Worm (Caenorhabditis elegans) whole organism, young adult: ENCODE measurements around the gene col-83.

Experiments
- F10E7.11 ChIP-seq: sonication (generic microtip); optimal IDR thresholded peaks from 2 replicates; lab custom pipeline; 2017; ENCODE audit warnings: mild to moderate bottlenecking, missing genetic modification characterization, moderate library complexity, missing compliant biosample characterization
- F39B2.1 ChIP-seq: fragments of 200-800 bp; sonication (Bioruptor generic); IDR thresholded peaks from 2 replicates; pipeline ENCODE4 v1.3.6; 2022; ENCODE audit warnings: missing genetic modification reagents, missing genetic modification characterization, missing compliant biosample characterization
- F49E8.2 ChIP-seq: sonication (generic microtip); optimal IDR thresholded peaks from 3 replicates; lab custom pipeline; 2017; ENCODE audit warnings: missing genetic modification characterization, mild to moderate bottlenecking, missing compliant biosample characterization, antibody characterized with exemption, moderate library complexity; ENCODE audit not compliant: insufficient read depth
- F52B5.7 ChIP-seq: sonication (generic microtip); optimal IDR thresholded peaks from 2 replicates; lab custom pipeline; 2016; ENCODE audit warnings: mild to moderate bottlenecking, missing genetic modification characterization, missing compliant biosample characterization
- K12H6.12 ChIP-seq: fragments of 200-800 bp; sonication (Bioruptor generic); optimal IDR thresholded peaks from 2 replicates; lab custom pipeline; 2018; ENCODE audit warnings: mild to moderate bottlenecking, missing genetic modification characterization, missing compliant biosample characterization
- T26A5.8 ChIP-seq: sonication (generic microtip); optimal IDR thresholded peaks from 2 replicates; lab custom pipeline; 2016; ENCODE audit warnings: missing genetic modification characterization, missing compliant biosample characterization
- Y56A3A.18 ChIP-seq: fragments of 200-800 bp; sonication (Bioruptor generic); IDR thresholded peaks from 2 replicates; pipeline ENCODE4 v1.3.6; 2022; ENCODE audit warnings: missing genetic modification reagents, missing genetic modification characterization, missing compliant biosample characterization
- Y67H2A.10 ChIP-seq: fragments of 200-800 bp; sonication (Bioruptor generic); conservative IDR thresholded peaks from 2 replicates; pipeline ENCODE4 v1.3.6; 2022; ENCODE audit warnings: missing genetic modification reagents, missing genetic modification characterization, missing compliant biosample characterization
- Y95B8A.8 ChIP-seq: fragments of 200-800 bp; sonication (Bioruptor generic); IDR thresholded peaks from 2 replicates; pipeline ENCODE4 v1.3.6; 2022; ENCODE audit warnings: missing genetic modification reagents, missing genetic modification characterization, missing compliant biosample characterization
- ama-1 ChIP-seq, 3 experiments: fragments of 150-350 bp in 1 of 3; sonication (generic microtip) in 2 of 3; optimal IDR thresholded peaks; 2 replicates each; lab custom pipeline; 2014 to 2018; ENCODE audit warnings: missing biosample characterization in 2 of 3, missing genetic modification characterization in 2 of 3, missing genetic modification reagents in 2 of 3
- atf-7 ChIP-seq: sonication (generic microtip); optimal IDR thresholded peaks from 2 replicates; lab custom pipeline; 2017; ENCODE audit warnings: mild to moderate bottlenecking, missing genetic modification characterization, missing compliant biosample characterization
- athp-1 ChIP-seq: sonication (generic microtip); optimal IDR thresholded peaks from 2 replicates; lab custom pipeline; 2017; ENCODE audit warnings: mild to moderate bottlenecking, missing genetic modification characterization, missing compliant biosample characterization
- attf-3 ChIP-seq: fragments of 200-800 bp; sonication (Bioruptor generic); conservative IDR thresholded peaks from 2 replicates; pipeline ENCODE4 v1.3.6; 2022; ENCODE audit warnings: missing genetic modification reagents, missing genetic modification characterization, missing compliant biosample characterization
- bed-2 ChIP-seq: fragments of 200-800 bp; sonication (Bioruptor generic); IDR thresholded peaks from 2 replicates; pipeline ENCODE4 v1.3.6; 2022; ENCODE audit warnings: missing genetic modification reagents, missing genetic modification characterization, missing compliant biosample characterization
- cebp-1 ChIP-seq, 2 experiments: fragments of 200-800 bp in 1 of 2; sonication (Bioruptor generic) in 1 of 2; sonication (generic microtip) in 1 of 2; IDR thresholded peaks in 1 of 2; optimal IDR thresholded peaks in 1 of 2; 2 replicates each; pipeline versions ENCODE4 v1.3.6 to Lab custom; 2017 to 2022; ENCODE audit warnings: missing compliant biosample characterization in 2 of 2, missing genetic modification characterization in 2 of 2, mild to moderate bottlenecking in 1 of 2, missing genetic modification reagents in 1 of 2, moderate library complexity in 1 of 2
- ceh-100 ChIP-seq: fragments of 200-800 bp; sonication (Bioruptor generic); IDR thresholded peaks from 2 replicates; pipeline ENCODE4 v1.3.6; 2022; ENCODE audit warnings: missing genetic modification reagents, missing genetic modification characterization, missing compliant biosample characterization
- ceh-27 ChIP-seq: fragments of 200-800 bp; sonication (Bioruptor generic); optimal IDR thresholded peaks from 2 replicates; lab custom pipeline; 2018; ENCODE audit warnings: mild to moderate bottlenecking, missing genetic modification characterization, moderate library complexity, missing compliant biosample characterization
- ceh-40 ChIP-seq: fragments of 200-800 bp; sonication (Bioruptor generic); IDR thresholded peaks from 2 replicates; pipeline ENCODE4 v1.3.6; 2022; ENCODE audit warnings: missing genetic modification characterization, missing compliant biosample characterization
- ceh-79 ChIP-seq: sonication (generic microtip); optimal IDR thresholded peaks from 2 replicates; lab custom pipeline; 2017; ENCODE audit warnings: mild to moderate bottlenecking, missing genetic modification characterization, missing compliant biosample characterization
- efl-1 ChIP-seq: fragments of 150-350 bp; optimal IDR thresholded peaks from 2 replicates; lab custom pipeline; 2014; ENCODE audit warnings: missing biosample characterization, missing genetic modification reagents, missing genetic modification characterization
- ekl-4 ChIP-seq: fragments of 200-800 bp; sonication (Bioruptor generic); IDR thresholded peaks from 2 replicates; pipeline ENCODE4 v1.3.6; 2022; ENCODE audit warnings: missing genetic modification reagents, missing genetic modification characterization, missing compliant biosample characterization
- gei-17 ChIP-seq: fragments of 200-800 bp; sonication (Bioruptor generic); optimal IDR thresholded peaks from 2 replicates; lab custom pipeline; 2018; ENCODE audit warnings: mild to moderate bottlenecking, missing genetic modification characterization, missing compliant biosample characterization
- hlh-26 ChIP-seq: fragments of 200-800 bp; sonication (Bioruptor generic); conservative IDR thresholded peaks from 2 replicates; pipeline ENCODE4 v1.3.6; 2022; ENCODE audit warnings: missing genetic modification reagents, missing genetic modification characterization, missing compliant biosample characterization
- hmg-1.2 ChIP-seq: fragments of 200-800 bp; sonication (Bioruptor generic); IDR thresholded peaks from 2 replicates; pipeline ENCODE4 v1.3.6; 2022; ENCODE audit warnings: missing genetic modification reagents, missing genetic modification characterization, missing compliant biosample characterization
- hmg-20 ChIP-seq: fragments of 200-800 bp; sonication (Bioruptor generic); IDR thresholded peaks from 2 replicates; pipeline ENCODE4 v1.3.6; 2022; ENCODE audit warnings: missing genetic modification reagents, missing genetic modification characterization, missing compliant biosample characterization
- let-607 ChIP-seq, 2 experiments: fragments of 200-800 bp in 1 of 2; sonication (Bioruptor generic) in 1 of 2; sonication (generic microtip) in 1 of 2; optimal IDR thresholded peaks; 2 replicates each; lab custom pipeline; 2016 to 2018; ENCODE audit warnings: mild to moderate bottlenecking in 2 of 2, missing compliant biosample characterization in 2 of 2, missing genetic modification characterization in 2 of 2, moderate library complexity in 2 of 2, missing genotype in 1 of 2
- lin-26 ChIP-seq: fragments of 200-800 bp; sonication (Bioruptor generic); IDR thresholded peaks from 2 replicates; pipeline ENCODE4 v1.3.6; 2022; ENCODE audit warnings: missing genetic modification reagents, missing genetic modification characterization, missing compliant biosample characterization
- madf-10 ChIP-seq: sonication (generic microtip); optimal IDR thresholded peaks from 2 replicates; lab custom pipeline; 2016; ENCODE audit warnings: mild to moderate bottlenecking, missing genetic modification characterization, missing compliant biosample characterization
- madf-3 ChIP-seq: fragments of 200-800 bp; sonication (Bioruptor generic); IDR thresholded peaks from 2 replicates; pipeline ENCODE4 v1.3.6; 2022; ENCODE audit warnings: missing genetic modification reagents, missing genetic modification characterization, missing compliant biosample characterization
- mel-28 ChIP-seq: sonication (generic microtip); optimal IDR thresholded peaks from 2 replicates; lab custom pipeline; 2016; ENCODE audit warnings: borderline replicate concordance, mild to moderate bottlenecking, missing genetic modification characterization, missing compliant biosample characterization
- nfya-1 ChIP-seq: sonication (generic microtip); optimal IDR thresholded peaks from 2 replicates; lab custom pipeline; 2017; ENCODE audit warnings: antibody characterized with exemption, missing compliant biosample characterization, missing genetic modification characterization, borderline replicate concordance; ENCODE audit not compliant: insufficient read depth
- nhr-27 ChIP-seq: fragments of 200-800 bp; sonication (Bioruptor generic); optimal IDR thresholded peaks from 2 replicates; lab custom pipeline; 2018; ENCODE audit warnings: mild to moderate bottlenecking, missing genetic modification characterization, moderate library complexity, missing compliant biosample characterization
- nhr-90 ChIP-seq: sonication (generic microtip); optimal IDR thresholded peaks from 2 replicates; lab custom pipeline; 2016; ENCODE audit warnings: missing genotype, mild to moderate bottlenecking, missing genetic modification characterization, missing compliant biosample characterization
- pbrm-1 ChIP-seq: fragments of 200-800 bp; sonication (Bioruptor generic); IDR thresholded peaks from 2 replicates; pipeline ENCODE4 v1.3.6; 2022; ENCODE audit warnings: missing genetic modification reagents, missing genetic modification characterization, missing compliant biosample characterization
- pha-4 ChIP-seq: fragments of 150-350 bp; sonication (generic microtip); optimal IDR thresholded peaks from 2 replicates; lab custom pipeline; 2014; ENCODE audit warnings: missing biosample characterization, missing genetic modification reagents, missing genetic modification characterization
- rcor-1 ChIP-seq: fragments of 200-800 bp; sonication (Bioruptor generic); IDR thresholded peaks from 2 replicates; pipeline ENCODE4 v1.3.6; 2022; ENCODE audit warnings: missing genetic modification reagents, missing genetic modification characterization, missing compliant biosample characterization
- sdz-38 ChIP-seq: sonication (generic microtip); optimal IDR thresholded peaks from 2 replicates; lab custom pipeline; 2016; ENCODE audit warnings: missing genotype, missing genetic modification characterization, missing compliant biosample characterization
- sea-2 ChIP-seq: fragments of 200-800 bp; sonication (Bioruptor generic); IDR thresholded peaks from 2 replicates; pipeline ENCODE4 v1.3.6; 2022; ENCODE audit warnings: missing genetic modification characterization, missing compliant biosample characterization
- snpc-3.4 ChIP-seq: sonication (generic microtip); optimal IDR thresholded peaks from 2 replicates; lab custom pipeline; 2017; ENCODE audit warnings: missing genetic modification characterization, mild to moderate bottlenecking, missing compliant biosample characterization, antibody characterized with exemption, moderate library complexity, missing genotype, missing genetic modification reagents
- tbp1 ChIP-seq: fragments of 200-800 bp; sonication (Bioruptor generic); optimal IDR thresholded peaks from 2 replicates; lab custom pipeline; 2018; ENCODE audit warnings: mild to moderate bottlenecking, missing genetic modification characterization, missing compliant biosample characterization
- unc-130 ChIP-seq: sonication (generic microtip); optimal IDR thresholded peaks from 2 replicates; lab custom pipeline; 2016; ENCODE audit warnings: missing genetic modification reagents, missing genetic modification characterization, missing compliant biosample characterization
- unc-62 ChIP-seq: fragments of 150-350 bp; optimal IDR thresholded peaks from 2 replicates; lab custom pipeline; 2014; ENCODE audit warnings: missing biosample characterization, missing genetic modification reagents, missing genetic modification characterization
- xnd-1 ChIP-seq: sonication (generic microtip); optimal IDR thresholded peaks from 2 replicates; lab custom pipeline; 2016; ENCODE audit warnings: missing genotype, missing genetic modification reagents, missing genetic modification characterization, missing compliant biosample characterization
- zim-3 ChIP-seq: sonication (generic microtip); optimal IDR thresholded peaks from 2 replicates; lab custom pipeline; 2017; ENCODE audit warnings: mild to moderate bottlenecking, missing genetic modification characterization, moderate library complexity, missing compliant biosample characterization
- ztf-25 ChIP-seq: fragments of 200-800 bp; sonication (Bioruptor generic); IDR thresholded peaks from 2 replicates; pipeline ENCODE4 v1.3.6; 2022; ENCODE audit warnings: missing genetic modification reagents, missing genetic modification characterization, missing compliant biosample characterization
- ztf-26 ChIP-seq: sonication (generic microtip); optimal IDR thresholded peaks from 2 replicates; lab custom pipeline; 2017; ENCODE audit warnings: missing genetic modification characterization, missing compliant biosample characterization
- ztf-28 ChIP-seq: fragments of 200-800 bp; sonication (Bioruptor generic); IDR thresholded peaks from 2 replicates; pipeline ENCODE4 v1.3.6; 2022; ENCODE audit warnings: missing genetic modification reagents, missing genetic modification characterization, missing compliant biosample characterization
- ztf-3 ChIP-seq: fragments of 200-800 bp; sonication (Bioruptor generic); optimal IDR thresholded peaks from 2 replicates; lab custom pipeline; 2018; ENCODE audit warnings: mild to moderate bottlenecking, missing genetic modification characterization, missing compliant biosample characterization

The col-83 gene

DNA sequence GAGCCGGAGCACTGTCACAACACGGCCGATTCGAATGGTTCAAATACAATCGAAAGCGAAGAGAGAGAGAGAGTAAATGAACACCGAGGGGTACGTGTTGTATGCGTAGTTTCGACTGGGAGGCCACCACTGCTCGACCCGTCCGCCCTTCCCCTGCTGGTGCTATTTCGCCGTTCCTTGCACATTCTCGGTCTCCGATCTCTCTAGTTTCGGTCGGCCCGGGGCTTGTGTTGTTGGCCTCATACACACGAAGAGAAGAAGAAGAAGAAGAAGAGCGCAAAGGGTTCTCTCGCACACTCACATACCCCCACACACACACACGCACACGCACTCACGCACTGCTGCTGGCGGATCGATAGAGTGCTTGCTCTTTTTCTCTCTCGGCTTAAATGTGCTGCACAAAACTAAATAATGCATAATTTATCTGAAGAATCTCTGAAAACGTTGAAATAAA, 2.9 kb downstream of the col-83 start (continued):
- TF ChIP-seq efl-1 (GFP tag; lab: Kevin White, UChicago) (no peak), unc-62 (no peak), rcor-1 (GFP tag; lab: Robert Waterston, UW) (peak; percentile 23; the same call in 1 of the 2 replicates), gei-17 (GFP tag; lab: Kevin White, UChicago) (peak; percentile 5), attf-3 (no peak), xnd-1 (tag; lab: Kevin White, UChicago) (no peak), hmg-1.2 (GFP tag; lab: Robert Waterston, UW) (peak; percentile 56), F52B5.7 (tag; lab: Kevin White, UChicago) (no peak), nfya-1 (tag; lab: Kevin White, UChicago) (no peak), bed-2 (GFP tag; lab: Robert Waterston, UW) (no peak), madf-3 (GFP tag; lab: Robert Waterston, UW) (no peak), sdz-38 (no peak), atf-7 (tag; lab: Kevin White, UChicago) (peak; percentile 4), ekl-4 (GFP tag; lab: Robert Waterston, UW) (0 out of 2 replicates have a peak, but pooled peaks have one; percentile 32), ztf-25 (no peak), F10E7.11 (tag; lab: Kevin White, UChicago) (no peak), F49E8.2 (tag; lab: Kevin White, UChicago) (no peak), Y56A3A.18 (peak; percentile 65; the same call in 1 of the 2 replicates), K12H6.12 (tag; lab: Kevin White, UChicago) (peak; percentile 74), zim-3 (no peak), unc-130 (GFP tag; lab: Kevin White, UChicago) (no peak), snpc-3.4 (tag; lab: Kevin White, UChicago) (no peak), hmg-20 (GFP tag; lab: Robert Waterston, UW) (no peak), pha-4 (no peak), ceh-40 (GFP tag; lab: Robert Waterston, UW) (no peak), tbp1 (GFP tag; lab: Kevin White, UChicago) (peak; percentile 52), ceh-27 (GFP tag; lab: Kevin White, UChicago) (peak; percentile 66), cebp-1 (GFP tag; IDR thresholded peaks at IDR 0.05; lab: Robert Waterston, UW) (no peak), cebp-1 (tag; optimal IDR thresholded peaks at IDR 0.05; lab: Kevin White, UChicago) (peak; percentile 80), madf-10 (tag; lab: Kevin White, UChicago) (peak; percentile 26), athp-1 (peak; percentile 14), nhr-27 (no peak), ztf-3 (no peak), mel-28 (tag; lab: Kevin White, UChicago) (no peak), ztf-26 (peak; percentile 22), let-607 (tag; optimal IDR thresholded peaks at IDR 0.05; lab: Kevin White, UChicago) (peak; percentile 9 to 14), Y67H2A.10 (0 out of 2 replicates have a peak, but pooled peaks have one; percentile 29), ceh-79 (no peak), ama-1 (optimal IDR thresholded peaks at IDR 0.05; lab: Kevin White, UChicago) (no peak), ama-1 (GFP tag; optimal IDR thresholded peaks at IDR 0.05; lab: Kevin White, UChicago) (peak; percentile 13 to 67), Y95B8A.8 (GFP tag; lab: Robert Waterston, UW) (no peak), pbrm-1 (GFP tag; lab: Robert Waterston, UW) (0 out of 2 replicates have a peak, but pooled peaks have one; percentile 21), hlh-26 (no peak), ceh-100 (no peak; the same call in 1 of the 2 replicates), nhr-90 (no peak), sea-2 (GFP tag; lab: Robert Waterston, UW) (no peak), F39B2.1 (GFP tag; lab: Robert Waterston, UW) (no peak), T26A5.8 (tag; lab: Kevin White, UChicago) (no peak), lin-26 (no peak), ztf-28 (GFP tag; lab: Robert Waterston, UW) (no peak)
